Worm (Caenorhabditis elegans) whole organism, late embryonic: Measurements from ENCODE around the gene fipr-18.
A peak's percentile ranks its signal among the peaks of the same experiment; 100 is the strongest.

Source experiments
- C08G9.2 ChIP-seq: sonication (generic microtip); optimal IDR thresholded peaks from 2 replicates; lab custom pipeline; 2016; ENCODE audit warnings: mild to moderate bottlenecking, missing genetic modification characterization, moderate library complexity, missing compliant biosample characterization
- C38D4.7 ChIP-seq: fragments of 200-800 bp; sonication (Bioruptor generic); optimal IDR thresholded peaks from 2 replicates; lab custom pipeline; 2018; ENCODE audit warnings: mild to moderate bottlenecking, missing genetic modification characterization, moderate library complexity, missing compliant biosample characterization
- F13H6.1 ChIP-seq: sonication (generic microtip); optimal IDR thresholded peaks from 2 replicates; lab custom pipeline; 2016; ENCODE audit warnings: missing genetic modification characterization, missing compliant biosample characterization
- Y22D7AL.16 ChIP-seq: sonication (generic microtip); optimal IDR thresholded peaks from 2 replicates; lab custom pipeline; 2016; ENCODE audit warnings: missing genetic modification characterization, missing compliant biosample characterization
- ahr-1 ChIP-seq: sonication (generic microtip); optimal IDR thresholded peaks from 2 replicates; lab custom pipeline; 2016; ENCODE audit warnings: missing genetic modification characterization, missing compliant biosample characterization
- ceh-19 ChIP-seq: fragments of 200-800 bp; sonication (Bioruptor generic); optimal IDR thresholded peaks from 2 replicates; lab custom pipeline; 2018; ENCODE audit warnings: mild to moderate bottlenecking, missing genetic modification characterization, missing compliant biosample characterization
- ceh-2 ChIP-seq: sonication (generic microtip); optimal IDR thresholded peaks from 2 replicates; lab custom pipeline; 2016; ENCODE audit warnings: missing genotype, missing genetic modification characterization, missing compliant biosample characterization
- ceh-31 ChIP-seq: sonication (generic microtip); optimal IDR thresholded peaks from 2 replicates; lab custom pipeline; 2016; ENCODE audit warnings: missing genetic modification characterization, missing compliant biosample characterization
- che-1 ChIP-seq: sonication (generic microtip); optimal IDR thresholded peaks from 2 replicates; lab custom pipeline; 2016; ENCODE audit warnings: mild to moderate bottlenecking, missing genetic modification characterization, missing compliant biosample characterization
- dmd-4 ChIP-seq: sonication (generic microtip); optimal IDR thresholded peaks from 2 replicates; lab custom pipeline; 2016; ENCODE audit warnings: borderline replicate concordance, missing genetic modification characterization, missing compliant biosample characterization
- fkh-10 ChIP-seq: fragments of 150-350 bp; optimal IDR thresholded peaks from 2 replicates; lab custom pipeline; 2014; ENCODE audit warnings: missing biosample characterization, missing genetic modification reagents, missing genetic modification characterization
- gmeb-2 ChIP-seq: sonication (generic microtip); optimal IDR thresholded peaks from 2 replicates; lab custom pipeline; 2016; ENCODE audit warnings: missing genetic modification characterization, inconsistent platforms, missing compliant biosample characterization
- hlh-15 ChIP-seq: sonication (generic microtip); optimal IDR thresholded peaks from 2 replicates; lab custom pipeline; 2016; ENCODE audit warnings: missing genetic modification characterization, missing compliant biosample characterization
- hlh-8 ChIP-seq: sonication (generic microtip); optimal IDR thresholded peaks from 2 replicates; lab custom pipeline; 2016; ENCODE audit warnings: missing genotype, missing genetic modification characterization, missing compliant biosample characterization
- lin-11 ChIP-seq: fragments of 200-800 bp; sonication (Bioruptor generic); optimal IDR thresholded peaks from 2 replicates; lab custom pipeline; 2018; ENCODE audit warnings: mild to moderate bottlenecking, missing genetic modification characterization, missing compliant biosample characterization
- mec-3 ChIP-seq: sonication (generic microtip); optimal IDR thresholded peaks from 2 replicates; lab custom pipeline; 2016; ENCODE audit warnings: borderline replicate concordance, missing genetic modification characterization, missing compliant biosample characterization
- nfya-1 ChIP-seq: sonication (generic microtip); optimal IDR thresholded peaks from 2 replicates; lab custom pipeline; 2017; ENCODE audit warnings: missing genetic modification characterization, mild to moderate bottlenecking, missing compliant biosample characterization, antibody characterized with exemption, moderate library complexity
- nhr-11 ChIP-seq: fragments of 150-350 bp; optimal IDR thresholded peaks from 2 replicates; lab custom pipeline; 2014; ENCODE audit warnings: missing biosample characterization, missing genetic modification characterization
- nhr-232 ChIP-seq: sonication (generic microtip); optimal IDR thresholded peaks from 2 replicates; lab custom pipeline; 2016; ENCODE audit warnings: missing genetic modification characterization, missing compliant biosample characterization
- pag-3 ChIP-seq: sonication (generic microtip); optimal IDR thresholded peaks from 2 replicates; lab custom pipeline; 2016; ENCODE audit warnings: missing compliant biosample characterization, missing genetic modification characterization, borderline replicate concordance
- pax-1 ChIP-seq: fragments of 150-350 bp; optimal IDR thresholded peaks from 2 replicates; lab custom pipeline; 2014; ENCODE audit warnings: missing biosample characterization, missing genetic modification characterization
- pha-2 ChIP-seq: sonication (generic microtip); optimal IDR thresholded peaks from 2 replicates; lab custom pipeline; 2017; ENCODE audit warnings: mild to moderate bottlenecking, missing genetic modification characterization, missing compliant biosample characterization
- pha-4 ChIP-seq: fragments of 150-350 bp; optimal IDR thresholded peaks from 2 replicates; lab custom pipeline; 2018; ENCODE audit warnings: missing biosample characterization, missing genetic modification reagents, missing genetic modification characterization
- pros-1 ChIP-seq: fragments of 150-350 bp; optimal IDR thresholded peaks from 2 replicates; lab custom pipeline; 2014; ENCODE audit warnings: missing biosample characterization, missing genetic modification reagents, missing genetic modification characterization
- ref-2 ChIP-seq: sonication (generic microtip); optimal IDR thresholded peaks from 2 replicates; lab custom pipeline; 2016; ENCODE audit warnings: missing genetic modification characterization, missing compliant biosample characterization
- sox-2 ChIP-seq: fragments of 200-800 bp; sonication (Bioruptor generic); IDR thresholded peaks from 2 replicates; pipeline ENCODE4 v1.3.6; 2022; ENCODE audit warnings: missing genetic modification reagents, missing genetic modification characterization, missing compliant biosample characterization
- sox-4 ChIP-seq: sonication (generic microtip); optimal IDR thresholded peaks from 2 replicates; lab custom pipeline; 2017; ENCODE audit warnings: mild to moderate bottlenecking, missing genetic modification characterization, inconsistent platforms, missing compliant biosample characterization
- tbx-2 ChIP-seq: sonication (generic microtip); optimal IDR thresholded peaks from 2 replicates; lab custom pipeline; 2016; ENCODE audit warnings: missing genetic modification characterization, missing compliant biosample characterization
- ttx-3 ChIP-seq: sonication (generic microtip); optimal IDR thresholded peaks from 2 replicates; lab custom pipeline; 2016; ENCODE audit warnings: missing genetic modification reagents, missing genetic modification characterization, missing compliant biosample characterization
- unc-55 ChIP-seq: sonication (generic microtip); optimal IDR thresholded peaks from 2 replicates; lab custom pipeline; 2017; ENCODE audit warnings: missing biosample characterization, missing genetic modification reagents, missing genetic modification characterization
- zip-5 ChIP-seq: sonication (generic microtip); optimal IDR thresholded peaks from 2 replicates; lab custom pipeline; 2016; ENCODE audit warnings: missing genetic modification characterization, missing compliant biosample characterization
- ztf-16 ChIP-seq: sonication (generic microtip); optimal IDR thresholded peaks from 2 replicates; lab custom pipeline; 2017; ENCODE audit warnings: missing genetic modification characterization, missing compliant biosample characterization

Gene fipr-18

DNA sequence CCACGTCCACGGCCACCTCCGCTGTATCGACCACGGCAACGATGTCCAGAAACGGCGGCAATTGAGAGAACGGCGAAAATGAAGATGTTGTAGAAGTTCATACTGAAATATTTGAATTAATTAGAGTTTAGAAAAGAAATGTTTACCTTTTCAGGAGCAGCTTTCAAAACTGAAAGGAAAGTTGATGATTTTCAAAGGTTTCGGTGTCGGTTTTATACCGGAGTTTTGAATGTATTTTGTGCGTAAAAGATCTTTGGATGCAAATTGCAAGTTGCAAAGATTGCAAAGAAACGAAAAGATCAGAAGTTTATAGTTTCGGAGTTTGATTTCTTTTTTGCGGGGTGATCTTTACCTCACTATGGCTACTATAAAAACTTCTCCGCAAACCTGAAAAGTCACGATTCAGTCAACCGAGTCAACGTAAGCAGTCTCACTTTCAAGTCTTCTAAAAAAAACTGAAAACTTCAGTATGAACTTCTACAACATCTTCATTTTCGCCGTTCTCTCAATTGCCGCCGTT, at the start of gene fipr-18, which contains the start of gene fipr-19:
TSS of gene fipr-18 (plus strand) at position 470 of the 520 bp plus-strand sequence.
TSS of gene fipr-19 (minus strand) at position 101 of the 520 bp plus-strand sequence.
- TF ChIP-seq sox-2 (GFP tag; lab: Robert Waterston, UW) (no peak), pha-4 (tag; lab: Kevin White, UChicago) (no peak), mec-3 (tag; lab: Kevin White, UChicago) (no peak), ahr-1 (tag; lab: Kevin White, UChicago) (no peak), ref-2 (tag; lab: Kevin White, UChicago) (no peak), pros-1 (no peak), ceh-2 (tag; lab: Kevin White, UChicago) (no peak), tbx-2 (tag; lab: Kevin White, UChicago) (no peak)
- TF ChIP-seq, all 69 proteins: peak for 0

DNA sequence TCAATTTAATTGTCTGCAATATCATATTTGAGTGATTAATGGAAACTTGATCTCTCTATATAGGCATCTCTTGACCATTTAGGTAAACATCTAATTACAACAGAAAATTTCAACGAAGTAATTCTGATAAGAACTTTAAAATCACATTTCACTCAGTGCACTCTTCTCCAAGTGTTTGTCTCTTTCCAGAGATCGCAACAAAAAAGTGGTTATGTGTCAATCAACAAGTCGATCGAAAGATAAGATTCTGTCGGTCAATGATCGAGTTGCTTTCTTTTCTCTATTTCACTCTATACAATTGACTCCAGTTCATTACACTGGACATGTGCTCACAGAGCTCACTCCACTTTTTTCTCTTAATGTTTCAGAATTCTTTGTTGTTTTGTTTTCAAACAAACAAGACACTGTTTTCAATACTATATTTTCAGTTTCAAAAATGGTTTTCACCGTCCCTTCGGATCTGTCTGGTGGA, 5.4 kb upstream of the fipr-18 start, which contains the start of gene alh-12:
TSS of gene alh-12 (plus strand) at position 422 of the 472 bp plus-strand sequence.
- TF ChIP-seq dmd-4 (tag; lab: Kevin White, UChicago): no peak
- peak; percentile 25 for TF ChIP-seq unc-55 (GFP tag; lab: Kevin White, UChicago)

DNA sequence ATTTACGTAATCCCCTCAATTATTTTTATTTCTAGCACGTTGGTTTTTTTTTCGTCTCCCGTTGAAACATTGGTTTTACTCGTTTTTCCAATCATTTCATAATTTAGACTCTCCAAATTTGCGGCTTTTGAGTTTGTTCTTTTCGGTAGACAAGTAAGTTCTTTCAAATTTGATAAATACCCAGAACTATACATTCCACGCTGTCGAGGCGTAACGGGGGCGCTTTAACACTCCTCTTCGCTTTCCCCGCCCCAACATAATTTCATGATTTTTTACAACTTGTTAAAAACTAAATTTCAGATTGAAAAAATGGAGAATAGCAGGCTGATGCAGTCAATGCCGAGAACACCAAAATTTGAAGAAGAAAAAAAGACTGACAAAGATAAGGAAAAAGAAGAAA, 2.5 kb upstream of the fipr-18 start, which contains the start of gene Y69F12A.1:
TSS of gene Y69F12A.1 (plus strand) at position 301 of the 400 bp plus-strand sequence.
- TF ChIP-seq C38D4.7 (GFP tag; lab: Kevin White, UChicago): no peak
- no peak for TF ChIP-seq C08G9.2 (tag; lab: Kevin White, UChicago)
- TF ChIP-seq lin-11: no peak
- no peak for TF ChIP-seq ztf-16 (tag; lab: Kevin White, UChicago)
- TF ChIP-seq unc-55 (GFP tag; lab: Kevin White, UChicago): no peak
- no peak for TF ChIP-seq nfya-1 (tag; lab: Kevin White, UChicago)
- TF ChIP-seq fkh-10: no peak
- no peak for TF ChIP-seq ref-2 (tag; lab: Kevin White, UChicago)
- no peak for TF ChIP-seq sox-4 (tag; lab: Kevin White, UChicago)
- no peak for TF ChIP-seq mec-3 (tag; lab: Kevin White, UChicago)
- TF ChIP-seq Y22D7AL.16 (tag; lab: Kevin White, UChicago): no peak
- TF ChIP-seq dmd-4 (tag; lab: Kevin White, UChicago): no peak
- no peak for TF ChIP-seq pha-2
- no peak for TF ChIP-seq gmeb-2 (tag; lab: Kevin White, UChicago)
- TF ChIP-seq pag-3: no peak
- no peak for TF ChIP-seq ceh-19 (GFP tag; lab: Kevin White, UChicago)
- TF ChIP-seq hlh-15: no peak
- no peak for TF ChIP-seq pros-1
- no peak for TF ChIP-seq ceh-31
- TF ChIP-seq sox-2 (GFP tag; lab: Robert Waterston, UW): no peak
- TF ChIP-seq, all 69 proteins: peak for 0

DNA sequence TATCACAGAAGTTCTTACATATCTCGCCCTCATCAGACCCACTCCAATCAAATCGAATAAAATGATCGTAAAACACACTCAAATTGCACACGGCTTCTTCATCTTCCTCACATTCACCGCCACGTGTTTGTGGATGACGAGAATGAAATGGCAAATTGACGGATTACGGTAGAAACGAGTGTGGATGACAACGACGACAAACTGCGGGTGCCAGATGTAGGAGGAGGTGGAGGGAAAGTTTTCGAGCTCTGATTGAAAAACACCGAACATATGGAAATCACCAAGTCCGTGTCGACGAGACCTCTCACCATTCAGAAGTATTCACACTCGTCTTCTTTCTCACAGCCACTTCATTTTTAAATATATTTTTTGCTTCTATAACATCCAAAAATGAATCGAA, 903 bp downstream of the fipr-18 start, which contains the start of gene mls-1:
TSS of gene mls-1 (plus strand) at position 324 of the 400 bp plus-strand sequence.
- TF ChIP-seq nhr-11 (tag; lab: Kevin White, UChicago) (no peak), F13H6.1 (tag; lab: Kevin White, UChicago) (no peak), hlh-8 (peak; percentile 52), gmeb-2 (tag; lab: Kevin White, UChicago) (no peak)

DNA sequence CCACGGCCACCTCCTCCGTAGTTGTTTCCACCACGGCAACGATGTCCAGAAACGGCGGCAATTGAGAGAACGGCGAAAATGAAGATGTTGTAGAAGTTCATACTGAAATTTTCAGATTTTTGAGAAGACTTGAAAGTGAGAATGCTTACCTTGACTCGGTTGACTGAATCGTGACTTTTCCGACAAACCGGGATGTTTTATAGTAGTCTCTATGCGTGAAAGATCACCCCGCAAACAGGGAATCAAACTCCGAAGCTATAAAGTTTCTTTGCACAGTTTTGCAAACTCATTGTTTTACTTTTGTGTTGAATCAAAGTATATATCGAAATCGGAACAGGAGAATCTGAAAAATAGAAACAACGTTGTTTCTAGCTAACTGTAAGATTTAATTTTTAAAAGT, 3.2 kb downstream of the fipr-18 start, which contains the start of gene fipr-20:
TSS of gene fipr-20 (minus strand) at position 101 of the 400 bp plus-strand sequence.
- no peak for TF ChIP-seq F13H6.1 (tag; lab: Kevin White, UChicago)
- no peak for TF ChIP-seq gmeb-2 (tag; lab: Kevin White, UChicago)
- TF ChIP-seq nhr-232 (tag; lab: Kevin White, UChicago): no peak

DNA sequence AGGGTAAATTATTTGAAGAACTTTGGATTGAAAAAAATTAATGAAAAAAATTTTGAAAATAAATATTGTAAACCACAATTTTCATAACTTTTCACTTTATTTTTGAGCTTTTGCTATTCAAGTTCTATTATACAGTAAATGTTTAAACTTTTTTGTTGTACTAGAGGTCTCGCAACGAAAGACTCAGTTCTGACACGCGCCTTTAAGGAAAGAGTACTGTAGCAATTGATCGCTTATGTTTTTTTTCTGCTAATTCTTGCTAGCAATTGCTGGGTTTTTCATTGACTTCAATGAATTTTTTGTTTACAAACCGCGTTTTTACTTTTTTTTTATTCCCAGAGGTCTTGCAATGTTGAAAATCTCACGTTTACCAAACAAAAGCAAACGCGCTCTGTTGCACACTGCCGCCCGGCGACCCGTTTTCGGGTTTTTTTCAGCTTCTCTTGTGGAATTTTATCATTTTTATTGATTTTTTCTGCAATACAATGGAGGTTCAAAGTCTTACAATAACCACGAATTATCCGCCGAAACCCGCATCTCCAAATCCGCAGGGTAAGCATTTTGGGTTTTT, 4.4 kb downstream of the fipr-18 start, which contains the start of gene H14A12.3:
TSS of gene H14A12.3 (plus strand) at position 360 of the 571 bp plus-strand sequence.
- TF ChIP-seq sox-2 (GFP tag; lab: Robert Waterston, UW): no peak
- no peak for TF ChIP-seq pax-1 (tag; lab: Kevin White, UChicago)
- TF ChIP-seq F13H6.1 (tag; lab: Kevin White, UChicago): no peak
- TF ChIP-seq zip-5 (tag; lab: Kevin White, UChicago): no peak
- no peak for TF ChIP-seq dmd-4 (tag; lab: Kevin White, UChicago)
- TF ChIP-seq ttx-3 (tag; lab: Kevin White, UChicago): no peak
- TF ChIP-seq che-1 (tag; lab: Kevin White, UChicago): no peak
- TF ChIP-seq Y22D7AL.16 (tag; lab: Kevin White, UChicago): no peak
